Fruit fly (Drosophila melanogaster) whole organism, wandering third instar larva: ENCODE results near the gene CG11674.

Experiments used
- Abd-B ChIP-seq: fragments of >200 bp; optimal IDR thresholded peaks from 2 replicates; lab custom pipeline; 2017; ENCODE audit warnings: missing biosample characterization, missing genetic modification characterization
- CG9705 ChIP-seq: fragments of 200-800 bp; sonication (Bioruptor generic); optimal IDR thresholded peaks from 2 replicates; lab custom pipeline; 2018; ENCODE audit warnings: missing biosample characterization, mild to moderate bottlenecking, missing genetic modification characterization
- CrebA ChIP-seq: fragments of 200-800 bp; sonication (Bioruptor generic); optimal IDR thresholded peaks from 2 replicates; lab custom pipeline; 2016; ENCODE audit warnings: missing biosample characterization, mild to moderate bottlenecking, missing genetic modification characterization, borderline replicate concordance
- Dfd ChIP-seq: fragments of >200 bp; optimal IDR thresholded peaks from 2 replicates; lab custom pipeline; 2017; ENCODE audit warnings: missing biosample characterization, missing genetic modification characterization
- Dif ChIP-seq: fragments of 200-275, 200-300 bp; sonication (Bioruptor generic); optimal IDR thresholded peaks from 2 replicates; lab custom pipeline; 2018; ENCODE audit warnings: missing biosample characterization, missing genetic modification characterization; ENCODE audit not compliant: partially characterized antibody
- GATAd ChIP-seq: sonication (Bioruptor generic); optimal IDR thresholded peaks from 2 replicates; lab custom pipeline; 2016; ENCODE audit warnings: missing biosample characterization, missing genetic modification characterization
- HLH106 ChIP-seq: fragments of 200-800 bp; optimal IDR thresholded peaks from 3 replicates; lab custom pipeline; 2019; ENCODE audit warnings: missing biosample characterization, mild to moderate bottlenecking, missing genetic modification characterization, moderate library complexity
- Hr78 ChIP-seq: fragments of >200 bp; optimal IDR thresholded peaks from 2 replicates; lab custom pipeline; 2017; ENCODE audit warnings: missing biosample characterization, missing genetic modification characterization
- Hr83 ChIP-seq: fragments of 200-300 bp; sonication (Bioruptor generic); optimal IDR thresholded peaks from 2 replicates; lab custom pipeline; 2016; ENCODE audit warnings: missing biosample characterization, mild to moderate bottlenecking, missing genetic modification characterization, moderate library complexity; ENCODE audit not compliant: poor library complexity, severe bottlenecking
- Mio ChIP-seq: sonication (Bioruptor generic); optimal IDR thresholded peaks from 2 replicates; lab custom pipeline; 2016; ENCODE audit warnings: missing biosample characterization, missing genetic modification characterization
- N ChIP-seq: fragments of >200 bp; optimal IDR thresholded peaks from 2 replicates; lab custom pipeline; 2018; ENCODE audit warnings: missing biosample characterization, missing external identifiers, missing genetic modification characterization
- Rel ChIP-seq, 2 experiments: fragments of 200-800 bp; sonication (Bioruptor generic) in 1 of 2; optimal IDR thresholded peaks; 2 replicates in 1 of 2; 3 replicates in 1 of 2; lab custom pipeline; 2016 to 2019; ENCODE audit warnings: mild to moderate bottlenecking in 2 of 2, missing biosample characterization in 2 of 2, missing genetic modification characterization in 2 of 2, moderate library complexity in 1 of 2
- Sp1 ChIP-seq: fragments of 200-800 bp; sonication (Bioruptor generic); optimal IDR thresholded peaks from 3 replicates; lab custom pipeline; 2019; ENCODE audit warnings: missing biosample characterization, mild to moderate bottlenecking, missing genetic modification characterization, moderate library complexity
- Vsx2 ChIP-seq: fragments of 200-300, 225-300 bp; sonication (Bioruptor generic); optimal IDR thresholded peaks from 2 replicates; lab custom pipeline; 2018; ENCODE audit warnings: missing biosample characterization, missing genetic modification characterization; ENCODE audit not compliant: partially characterized antibody
- br ChIP-seq: fragments of 200-800 bp; sonication (Bioruptor generic); optimal IDR thresholded peaks from 2 replicates; lab custom pipeline; 2016; ENCODE audit warnings: missing biosample characterization, missing genetic modification characterization
- brk ChIP-seq: fragments of 200-800 bp; sonication (Bioruptor generic); optimal IDR thresholded peaks from 2 replicates; lab custom pipeline; 2016; ENCODE audit warnings: missing biosample characterization, mild to moderate bottlenecking, missing genetic modification characterization
- dl ChIP-seq, 2 experiments: fragments of 175-275, 200-275 bp in 1 of 2; fragments of 200-275 bp in 1 of 2; sonication (Bioruptor generic); optimal IDR thresholded peaks; lab custom pipeline; 2018; ENCODE audit warnings: mild to moderate bottlenecking in 2 of 2, missing biosample characterization in 2 of 2, missing genetic modification characterization in 2 of 2, moderate library complexity in 2 of 2; ENCODE audit not compliant: partially characterized antibody in 2 of 2, insufficient read depth in 1 of 2
- dmrt93B ChIP-seq: fragments of 200-800 bp; sonication (Bioruptor generic); optimal IDR thresholded peaks from 2 replicates; lab custom pipeline; 2018; ENCODE audit warnings: missing biosample characterization, mild to moderate bottlenecking, missing genetic modification characterization
- ey ChIP-seq: fragments of 200-800 bp; sonication (Bioruptor generic); optimal IDR thresholded peaks from 2 replicates; lab custom pipeline; 2016; ENCODE audit warnings: missing biosample characterization, missing genetic modification characterization
- foxo ChIP-seq, 2 experiments: fragments of 200-800 bp; sonication (Bioruptor generic); optimal IDR thresholded peaks; 2 replicates in 1 of 2; 3 replicates in 1 of 2; lab custom pipeline; 2016 to 2017; ENCODE audit warnings: missing biosample characterization in 2 of 2, missing genetic modification characterization in 2 of 2
- fru ChIP-seq: fragments of 200-800 bp; sonication (Bioruptor generic); optimal IDR thresholded peaks from 3 replicates; lab custom pipeline; 2016; ENCODE audit warnings: missing biosample characterization, mild to moderate bottlenecking, missing genetic modification characterization
- h ChIP-seq: fragments of 200-800 bp; sonication (Bioruptor generic); optimal IDR thresholded peaks from 3 replicates; lab custom pipeline; 2016; ENCODE audit warnings: missing biosample characterization, mild to moderate bottlenecking, missing genetic modification characterization
- jim ChIP-seq: fragments of 175-275, 200-325 bp; sonication (Bioruptor generic); optimal IDR thresholded peaks from 2 replicates; lab custom pipeline; 2016; ENCODE audit warnings: missing biosample characterization, mild to moderate bottlenecking, missing genetic modification characterization
- lola ChIP-seq: fragments of >200 bp; optimal IDR thresholded peaks from 2 replicates; lab custom pipeline; 2017; ENCODE audit warnings: missing biosample characterization, missing genetic modification characterization
- pan ChIP-seq: fragments of >200 bp; optimal IDR thresholded peaks from 2 replicates; lab custom pipeline; 2017
- psq ChIP-seq: fragments of 200-800 bp; sonication (Bioruptor generic); optimal IDR thresholded peaks from 3 replicates; lab custom pipeline; 2017; ENCODE audit warnings: missing biosample characterization, mild to moderate bottlenecking, missing genetic modification characterization, moderate library complexity
- rgr ChIP-seq: fragments of 200-800 bp; sonication (Bioruptor generic); optimal IDR thresholded peaks from 3 replicates; lab custom pipeline; 2016; ENCODE audit warnings: missing biosample characterization, mild to moderate bottlenecking, missing genetic modification characterization
- sage ChIP-seq: fragments of 200-800 bp; sonication (Bioruptor generic); optimal IDR thresholded peaks from 2 replicates; lab custom pipeline; 2016; ENCODE audit warnings: missing biosample characterization, mild to moderate bottlenecking, missing genetic modification characterization
- woc ChIP-seq: sonication (Bioruptor generic); optimal IDR thresholded peaks from 2 replicates; lab custom pipeline; 2016; ENCODE audit warnings: missing biosample characterization, mild to moderate bottlenecking, missing genetic modification characterization

Gene CG11674

dm6 chrX:14199967-14200531 lies 25.6 kb downstream of the CG11674 start, which contains the start of gene CG11590:
CG11590 (plus strand) TSS chrX:14200178.
- peak; percentile 96 for TF ChIP-seq Vsx2 (GFP tag; lab: Kevin White, UChicago)
- TF ChIP-seq jim (GFP tag; lab: Kevin White, UChicago): no peak
- peak; percentile 88 for TF ChIP-seq Dif (GFP tag; lab: Kevin White, UChicago)
- TF ChIP-seq, all 38 proteins: peak for 2

DNA sequence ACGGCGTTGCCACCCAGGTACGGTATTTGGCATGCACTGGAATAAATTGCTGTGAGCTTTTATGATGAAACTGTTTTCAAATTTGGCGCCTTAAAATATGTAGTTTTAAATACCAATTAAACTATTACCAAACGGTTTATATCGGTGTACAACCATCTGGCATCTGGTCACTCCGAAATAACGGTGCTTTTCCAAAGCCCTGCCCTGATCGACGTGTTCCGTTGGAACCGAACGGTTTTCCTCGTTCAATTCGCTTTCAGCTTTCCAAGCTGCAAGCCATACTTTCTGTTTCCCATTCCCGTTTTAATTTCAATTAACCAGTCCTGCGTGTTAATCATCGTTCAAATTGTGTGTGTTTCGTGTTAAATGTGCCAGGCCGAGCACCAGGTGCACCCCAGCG lies 32.7 kb downstream of the CG11674 start, which contains the start of gene yl:
yl (plus strand) TSS at position 202 of the 400 bp plus-strand sequence.
- TF ChIP-seq dl (GFP tag; optimal IDR thresholded peaks at IDR 0.05; lab: Kevin White, UChicago; ENCODE audit: insufficient read depth in 1 of 2, partially characterized antibody in 2 of 2): no peak
- TF ChIP-seq fru: no peak
- no peak for TF ChIP-seq pan (lab: Kevin White, UChicago)
- no peak for TF ChIP-seq dmrt93B (GFP tag; lab: Kevin White, UChicago)
- no peak for TF ChIP-seq Abd-B (GFP tag; lab: Kevin White, UChicago)
- TF ChIP-seq foxo (GFP tag; optimal IDR thresholded peaks at IDR 0.05; lab: Kevin White, UChicago): no peak
- TF ChIP-seq lola: no peak
- no peak for TF ChIP-seq Dif (GFP tag; lab: Kevin White, UChicago)
- TF ChIP-seq woc (GFP tag; lab: Kevin White, UChicago): no peak
- no peak for TF ChIP-seq br (GFP tag; lab: Kevin White, UChicago)
- TF ChIP-seq, all 38 proteins: peak for 0

- TF ChIP-seq jim (GFP tag; lab: Kevin White, UChicago) (no peak), lola (no peak)
These were observed 33.8 kb downstream of the CG11674 start, which contains the start of gene CG13403 for dm6 chrX:14191918-14192317. CG13403 (minus strand) TSS chrX:14192018.

DNA sequence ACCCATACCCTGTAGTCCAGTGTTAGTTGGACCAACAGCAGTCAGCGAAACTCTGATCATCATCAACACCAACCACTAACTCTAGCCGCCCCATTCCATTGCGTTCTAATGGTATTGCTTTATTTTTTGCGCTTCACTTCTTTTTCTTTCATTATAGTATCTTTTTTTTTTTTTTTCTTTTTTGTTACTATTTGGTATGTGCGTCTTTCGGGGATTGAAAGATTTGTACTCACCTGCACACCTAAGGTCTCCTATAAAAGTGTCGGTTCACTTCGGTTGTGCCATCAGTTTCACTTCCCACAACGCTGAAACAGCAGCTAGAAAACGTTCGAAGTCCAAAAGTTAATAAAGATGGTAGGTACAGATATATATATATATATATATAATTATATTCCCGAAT lies 36.5 kb downstream of the CG11674 start, which contains the start of gene CG11585:
CG11585 (plus strand) TSS at position 301 of the 400 bp plus-strand sequence.
- TF ChIP-seq CG9705 (GFP tag; lab: Kevin White, UChicago) (no peak), sage (no peak), dmrt93B (GFP tag; lab: Kevin White, UChicago) (no peak), Abd-B (GFP tag; lab: Kevin White, UChicago) (no peak), Hr78 (no peak), brk (GFP tag; lab: Kevin White, UChicago) (no peak), h (GFP tag; lab: Kevin White, UChicago) (no peak), Dfd (GFP tag; lab: Kevin White, UChicago) (no peak), GATAd (GFP tag; lab: Kevin White, UChicago) (no peak), br (GFP tag; lab: Kevin White, UChicago) (no peak), Hr83 (GFP tag; lab: Kevin White, UChicago) (no peak), Rel (GFP tag; optimal IDR thresholded peaks at IDR 0.05; lab: Kevin White, UChicago) (no peak), Rel (tag; optimal IDR thresholded peaks at IDR 0.05; lab: Kevin White, UChicago) (no peak), N (GFP tag; lab: Kevin White, UChicago) (no peak), Mio (GFP tag; lab: Kevin White, UChicago) (no peak), rgr (GFP tag; lab: Kevin White, UChicago) (no peak), pan (lab: Kevin White, UChicago) (no peak)

dm6 chrX:14186953-14187352 lies 38.7 kb downstream of the CG11674 start, which contains the start of gene CG12481:
CG12481 (plus strand) TSS chrX:14187253.
- no peak for TF ChIP-seq CrebA (GFP tag; lab: Kevin White, UChicago)
- no peak for TF ChIP-seq HLH106 (tag; lab: Kevin White, UChicago)
- TF ChIP-seq psq: no peak
- no peak for TF ChIP-seq jim (GFP tag; lab: Kevin White, UChicago)
- TF ChIP-seq Sp1 (GFP tag; lab: Kevin White, UChicago): no peak
- no peak for TF ChIP-seq br (GFP tag; lab: Kevin White, UChicago)
- no peak for TF ChIP-seq foxo (GFP tag; optimal IDR thresholded peaks at IDR 0.05; lab: Kevin White, UChicago)
- TF ChIP-seq ey (GFP tag; lab: Kevin White, UChicago): no peak
